Fruit fly (Drosophila melanogaster) whole organism, adult: ENCODE measurements around the gene CG11168.

Source experiments
- CG11617 ChIP-seq: fragments of 200-800 bp; sonication (Bioruptor generic); optimal IDR thresholded peaks from 2 replicates; lab custom pipeline; 2017; ENCODE audit warnings: mild to moderate bottlenecking, missing biosample characterization, missing genetic modification reagents, missing genetic modification characterization
- CG33017 ChIP-seq: fragments of 200-800 bp; sonication (Bioruptor generic); optimal IDR thresholded peaks from 2 replicates; lab custom pipeline; 2018; ENCODE audit warnings: missing biosample characterization, mild to moderate bottlenecking, missing genetic modification characterization, moderate library complexity
- Hr96 ChIP-seq: fragments of 200-800 bp; sonication (Bioruptor generic); optimal IDR thresholded peaks from 2 replicates; lab custom pipeline; 2016; ENCODE audit warnings: missing biosample characterization, missing genetic modification characterization
- bab1 ChIP-seq: fragments of 200-800 bp; sonication (Bioruptor generic); optimal IDR thresholded peaks from 3 replicates; lab custom pipeline; 2019; ENCODE audit warnings: missing biosample characterization, mild to moderate bottlenecking, missing genetic modification characterization, moderate library complexity
- cic ChIP-seq: fragments of 200-800 bp; sonication (Bioruptor generic); optimal IDR thresholded peaks from 2 replicates; lab custom pipeline; 2017; ENCODE audit warnings: missing biosample characterization, mild to moderate bottlenecking, missing genetic modification characterization, moderate library complexity
- ovo ChIP-seq: fragments of 200-800 bp; sonication (Bioruptor generic); optimal IDR thresholded peaks from 2 replicates; lab custom pipeline; 2016; ENCODE audit warnings: missing biosample characterization, missing genetic modification characterization
- pad ChIP-seq: fragments of 200-800 bp; sonication (Bioruptor generic); optimal IDR thresholded peaks from 3 replicates; lab custom pipeline; 2017; ENCODE audit warnings: missing biosample characterization, missing genetic modification characterization, mild to moderate bottlenecking, moderate library complexity, missing genetic modification reagents
- tj ChIP-seq: fragments of 200-800 bp; sonication (Bioruptor generic); optimal IDR thresholded peaks from 3 replicates; lab custom pipeline; 2017; ENCODE audit warnings: missing biosample characterization, mild to moderate bottlenecking, missing genetic modification characterization, moderate library complexity

DNA sequence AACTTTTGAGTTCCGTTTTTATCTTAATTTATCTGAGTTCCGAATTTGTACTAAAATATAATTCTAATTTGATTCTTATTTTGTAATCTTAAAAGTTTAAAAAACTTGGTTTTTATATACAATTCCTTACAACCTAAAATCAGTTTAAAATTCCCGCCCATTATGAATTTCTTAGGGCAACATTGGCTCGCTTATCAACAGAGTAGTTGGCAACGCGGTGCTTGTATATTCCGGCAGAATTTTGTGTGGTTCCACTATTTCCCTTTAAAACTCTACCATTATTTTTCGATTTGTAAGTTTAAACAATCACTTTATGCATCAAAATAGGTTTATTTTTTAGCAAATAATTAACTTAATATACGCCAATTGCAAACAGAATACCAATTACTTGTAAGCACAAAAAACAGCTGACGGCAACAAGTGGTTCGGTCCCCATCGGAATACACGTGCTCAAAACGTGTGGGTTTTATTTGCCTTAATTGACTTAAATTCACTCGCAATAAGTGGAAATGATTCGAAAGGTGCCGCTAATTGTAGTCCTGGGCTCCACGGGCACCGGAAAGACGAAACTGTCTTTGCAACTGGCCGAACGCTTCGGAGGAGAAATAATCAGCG, 41.0 kb upstream of the CG11168 start, which contains the start of the genes CG11089 and CG31381:
- TF ChIP-seq CG33017 (tag; lab: Kevin White, UChicago), result no peak
- TF ChIP-seq CG11617 (GFP tag; lab: Kevin White, UChicago), result no peak
- TF ChIP-seq pad (GFP tag; lab: Kevin White, UChicago), result no peak
- no peak for TF ChIP-seq ovo
- peak; percentile 46 for TF ChIP-seq tj (GFP tag; lab: Kevin White, UChicago)
- no peak for TF ChIP-seq bab1 (GFP tag; lab: Kevin White, UChicago)
- TF ChIP-seq cic (GFP tag; lab: Kevin White, UChicago), result no peak
- no peak for TF ChIP-seq Hr96 (GFP tag; lab: Kevin White, UChicago)
